Worm (Caenorhabditis elegans) whole organism, L2 larva: ENCODE results near the gene snpc-3.1.

Source experiments
- C34F6.9 ChIP-seq: fragments of 150-350 bp; optimal IDR thresholded peaks from 2 replicates; lab custom pipeline; 2014; ENCODE audit warnings: missing biosample characterization, missing genetic modification characterization
- alr-1 ChIP-seq: fragments of 150-350 bp; optimal IDR thresholded peaks from 2 replicates; lab custom pipeline; 2014; ENCODE audit warnings: missing biosample characterization, missing genetic modification characterization
- dmd-4 ChIP-seq: sonication (generic microtip); optimal IDR thresholded peaks from 2 replicates; lab custom pipeline; 2017; ENCODE audit warnings: missing biosample characterization, missing genetic modification characterization
- fos-1 ChIP-seq: fragments of 150-350 bp; optimal IDR thresholded peaks from 2 replicates; lab custom pipeline; 2014; ENCODE audit warnings: missing biosample characterization, missing genetic modification characterization
- mdl-1 ChIP-seq, 2 experiments: fragments of 150-350 bp in 1 of 2; sonication (generic microtip) in 1 of 2; optimal IDR thresholded peaks; 2 replicates each; lab custom pipeline; 2017; ENCODE audit warnings: missing biosample characterization in 2 of 2, missing genetic modification characterization in 2 of 2
- nhr-129 ChIP-seq: fragments of 150-350 bp; optimal IDR thresholded peaks from 2 replicates; lab custom pipeline; 2014; ENCODE audit warnings: missing biosample characterization, missing genetic modification characterization
- nhr-21 ChIP-seq: fragments of 150-350 bp; optimal IDR thresholded peaks from 2 replicates; lab custom pipeline; 2014; ENCODE audit warnings: missing biosample characterization, missing genetic modification characterization
- sma-3 ChIP-seq: sonication (generic microtip); optimal IDR thresholded peaks from 2 replicates; lab custom pipeline; 2016; ENCODE audit warnings: missing genetic modification reagents, missing genetic modification characterization, missing compliant biosample characterization
- unc-39 ChIP-seq: fragments of 150-350 bp; optimal IDR thresholded peaks from 2 replicates; lab custom pipeline; 2014; ENCODE audit warnings: missing biosample characterization, missing genetic modification characterization
- zag-1 ChIP-seq: fragments of 150-350 bp; optimal IDR thresholded peaks from 2 replicates; lab custom pipeline; 2014; ENCODE audit warnings: missing biosample characterization, missing genetic modification characterization

The snpc-3.1 gene

ce11 chrIV:5438705-5439104 lies 47.4 kb downstream of the snpc-3.1 start, which contains the start of gene mgl-3:
Gene mgl-3, plus strand, starts transcription at chrIV:5439005.
- no peak for TF ChIP-seq dmd-4 (tag; lab: Kevin White, UChicago)
- no peak for TF ChIP-seq mdl-1 (tag; optimal IDR thresholded peaks at IDR 0.05; lab: Kevin White, UChicago)
- no peak for TF ChIP-seq nhr-129 (tag; lab: Kevin White, UChicago)
- no peak for TF ChIP-seq zag-1 (tag; lab: Kevin White, UChicago)
- no peak for TF ChIP-seq alr-1
- TF ChIP-seq sma-3 (GFP tag; lab: Kevin White, UChicago) = no peak
- no peak for TF ChIP-seq nhr-21
- no peak for TF ChIP-seq unc-39 (tag; lab: Kevin White, UChicago)
- TF ChIP-seq fos-1 (tag; lab: Kevin White, UChicago) = no peak
- TF ChIP-seq C34F6.9 (tag; lab: Kevin White, UChicago) = no peak
